Worm (Caenorhabditis elegans) whole organism, L1 larva: ENCODE results near the gene pfut-1.
A peak's percentile ranks its signal among the peaks of the same experiment; 100 is the strongest.

Experiments used
- Y116A8C.19 ChIP-seq: sonication (generic microtip); optimal IDR thresholded peaks from 2 replicates; lab custom pipeline; 2016; ENCODE audit warnings: missing compliant biosample characterization, missing genetic modification characterization, borderline replicate concordance
- aha-1 ChIP-seq: fragments of 150-350 bp; optimal IDR thresholded peaks from 2 replicates; lab custom pipeline; 2014; ENCODE audit warnings: missing biosample characterization, missing genetic modification characterization
- aly-2 ChIP-seq: fragments of 150-350 bp; optimal IDR thresholded peaks from 2 replicates; lab custom pipeline; 2014; ENCODE audit warnings: missing biosample characterization, missing genetic modification characterization
- blmp-1 ChIP-seq: fragments of 150-350 bp; optimal IDR thresholded peaks from 2 replicates; lab custom pipeline; 2014; ENCODE audit warnings: missing biosample characterization, missing genetic modification characterization
- ceh-8 ChIP-seq: fragments of 200-800 bp; sonication (Bioruptor generic); optimal IDR thresholded peaks from 2 replicates; lab custom pipeline; 2018; ENCODE audit warnings: mild to moderate bottlenecking, missing genetic modification characterization, moderate library complexity, missing compliant biosample characterization
- ceh-82 ChIP-seq, 3 experiments: fragments of 150-350 bp in 1 of 3; sonication (generic microtip) in 2 of 3; optimal IDR thresholded peaks; 2 replicates each; lab custom pipeline; 2014 to 2017; ENCODE audit warnings: missing biosample characterization in 3 of 3, missing genetic modification characterization in 3 of 3
- ceh-88 ChIP-seq: fragments of 200-800 bp; sonication (Bioruptor generic); IDR thresholded peaks from 2 replicates; pipeline ENCODE4 v1.3.6; 2022; ENCODE audit warnings: missing genetic modification characterization, missing compliant biosample characterization
- ceh-90 ChIP-seq: sonication (generic microtip); optimal IDR thresholded peaks from 2 replicates; lab custom pipeline; 2016; ENCODE audit warnings: missing genetic modification characterization, missing compliant biosample characterization
- dpl-1 ChIP-seq, 3 experiments: fragments of 150-350 bp in 2 of 3; sonication (generic microtip) in 1 of 3; optimal IDR thresholded peaks; 2 replicates each; lab custom pipeline; 2014 to 2017; ENCODE audit warnings: missing biosample characterization in 3 of 3, missing genetic modification characterization in 3 of 3, missing genetic modification reagents in 3 of 3
- efl-1 ChIP-seq, 4 experiments: fragments of 150-350 bp; optimal IDR thresholded peaks in 3 of 4; peaks in 1 of 4; 1 replicate in 1 of 4; 2 replicates in 3 of 4; lab custom pipeline; 2014; ENCODE audit warnings: missing biosample characterization in 2 of 4, missing genetic modification characterization in 2 of 4, missing genetic modification reagents in 2 of 4
- egl-13 ChIP-seq: sonication (generic microtip); optimal IDR thresholded peaks from 2 replicates; lab custom pipeline; 2016; ENCODE audit warnings: missing genotype, missing genetic modification reagents, missing genetic modification characterization, missing compliant biosample characterization
- elt-2 ChIP-seq: sonication (generic microtip); optimal IDR thresholded peaks from 2 replicates; lab custom pipeline; 2016; ENCODE audit warnings: missing genetic modification characterization, mild to moderate bottlenecking, inconsistent platforms, missing compliant biosample characterization, missing genetic modification reagents
- fkh-10 ChIP-seq: sonication (generic microtip); optimal IDR thresholded peaks from 2 replicates; lab custom pipeline; 2017; ENCODE audit warnings: missing biosample characterization, missing genetic modification reagents, missing genetic modification characterization
- fkh-8 ChIP-seq: sonication (generic microtip); optimal IDR thresholded peaks from 2 replicates; lab custom pipeline; 2016; ENCODE audit warnings: mild to moderate bottlenecking, missing genetic modification characterization, missing compliant biosample characterization
- grh-1 ChIP-seq: fragments of 200-800 bp; sonication (Bioruptor generic); IDR thresholded peaks from 2 replicates; pipeline ENCODE4 v1.3.6; 2022; ENCODE audit warnings: missing genetic modification reagents, missing genetic modification characterization, missing compliant biosample characterization
- hlh-4 ChIP-seq: sonication (generic microtip); optimal IDR thresholded peaks from 2 replicates; lab custom pipeline; 2016; ENCODE audit warnings: mild to moderate bottlenecking, missing genetic modification characterization, missing compliant biosample characterization
- lin-14 ChIP-seq: fragments of 200-800 bp; sonication (Bioruptor generic); optimal IDR thresholded peaks from 2 replicates; lab custom pipeline; 2018; ENCODE audit warnings: mild to moderate bottlenecking, missing genetic modification characterization, moderate library complexity, missing compliant biosample characterization
- lin-35 ChIP-seq, 2 experiments: fragments of 150-350 bp; optimal IDR thresholded peaks; 2 replicates each; lab custom pipeline; 2014; ENCODE audit warnings: missing biosample characterization in 2 of 2, missing genetic modification characterization in 2 of 2, missing genetic modification reagents in 2 of 2
- lin-39 ChIP-seq: fragments of 150-350 bp; optimal IDR thresholded peaks from 2 replicates; lab custom pipeline; 2014; ENCODE audit warnings: missing biosample characterization, missing genetic modification reagents, missing genetic modification characterization
- lir-3 ChIP-seq: sonication (generic microtip); optimal IDR thresholded peaks from 2 replicates; lab custom pipeline; 2016; ENCODE audit warnings: mild to moderate bottlenecking, missing genetic modification characterization, moderate library complexity, missing compliant biosample characterization; ENCODE audit not compliant: poor library complexity
- lsy-2 ChIP-seq, 2 experiments: fragments of 150-350 bp; optimal IDR thresholded peaks; 2 replicates each; lab custom pipeline; 2014; ENCODE audit warnings: missing biosample characterization in 2 of 2, missing genetic modification characterization in 2 of 2
- mab-9 ChIP-seq: fragments of 200-800 bp; sonication (Bioruptor generic); IDR thresholded peaks from 2 replicates; pipeline ENCODE4 v1.3.6; 2022; ENCODE audit warnings: missing genetic modification reagents, missing genetic modification characterization, missing compliant biosample characterization
- mdl-1 ChIP-seq, 2 experiments: fragments of 150-350 bp; optimal IDR thresholded peaks; 2 replicates each; lab custom pipeline; 2014 to 2017; ENCODE audit warnings: missing biosample characterization in 2 of 2, missing genetic modification characterization in 2 of 2, inconsistent platforms in 1 of 2
- mef-2 ChIP-seq: fragments of 150-350 bp; optimal IDR thresholded peaks from 2 replicates; lab custom pipeline; 2014; ENCODE audit warnings: missing biosample characterization, missing genetic modification characterization
- mep-1 ChIP-seq: fragments of 150-350 bp; optimal IDR thresholded peaks from 2 replicates; lab custom pipeline; 2014; ENCODE audit warnings: missing biosample characterization, missing genetic modification characterization
- nhr-19 ChIP-seq: fragments of 200-800 bp; sonication (Bioruptor generic); conservative IDR thresholded peaks from 2 replicates; pipeline ENCODE4 v1.3.6; 2022; ENCODE audit warnings: missing genetic modification characterization, missing compliant biosample characterization
- nhr-20 ChIP-seq: sonication (generic microtip); optimal IDR thresholded peaks from 2 replicates; lab custom pipeline; 2016; ENCODE audit warnings: mild to moderate bottlenecking, missing genetic modification characterization, missing compliant biosample characterization
- nhr-237 ChIP-seq: fragments of 150-350 bp; optimal IDR thresholded peaks from 2 replicates; lab custom pipeline; 2014; ENCODE audit warnings: missing biosample characterization, missing genetic modification characterization
- nhr-28 ChIP-seq: fragments of 150-350 bp; optimal IDR thresholded peaks from 2 replicates; lab custom pipeline; 2014; ENCODE audit warnings: missing biosample characterization, missing genetic modification characterization
- nhr-47 ChIP-seq: sonication (generic microtip); optimal IDR thresholded peaks from 2 replicates; lab custom pipeline; 2016; ENCODE audit warnings: mild to moderate bottlenecking, missing genetic modification characterization, moderate library complexity, missing compliant biosample characterization
- nhr-71 ChIP-seq: sonication (generic microtip); optimal IDR thresholded peaks from 2 replicates; lab custom pipeline; 2016; ENCODE audit warnings: mild to moderate bottlenecking, missing genetic modification characterization, moderate library complexity, missing compliant biosample characterization
- nhr-77 ChIP-seq: fragments of 150-350 bp; optimal IDR thresholded peaks from 2 replicates; lab custom pipeline; 2014; ENCODE audit warnings: missing biosample characterization, missing genetic modification characterization
- nhr-84 ChIP-seq: sonication (generic microtip); optimal IDR thresholded peaks from 2 replicates; lab custom pipeline; 2017; ENCODE audit warnings: missing biosample characterization, missing genetic modification characterization
- nhr-85 ChIP-seq: sonication (generic microtip); peaks from one replicate; lab custom pipeline; 2016; ENCODE audit warnings: missing genetic modification characterization, inconsistent platforms, missing compliant biosample characterization
- nhr-90 ChIP-seq: sonication (generic microtip); optimal IDR thresholded peaks from 2 replicates; lab custom pipeline; 2016; ENCODE audit warnings: mild to moderate bottlenecking, missing genetic modification characterization, missing compliant biosample characterization; ENCODE audit not compliant: poor library complexity
- pag-3 ChIP-seq: sonication (generic microtip); optimal IDR thresholded peaks from 2 replicates; lab custom pipeline; 2017; ENCODE audit warnings: missing genetic modification characterization, mild to moderate bottlenecking, missing compliant biosample characterization, antibody characterized with exemption, borderline replicate concordance; ENCODE audit not compliant: insufficient read depth
- pqm-1 ChIP-seq: sonication (generic microtip); optimal IDR thresholded peaks from 3 replicates; lab custom pipeline; 2017; ENCODE audit warnings: missing biosample characterization, missing genetic modification characterization
- rnt-1 ChIP-seq: sonication (generic microtip); optimal IDR thresholded peaks from 2 replicates; lab custom pipeline; 2016; ENCODE audit warnings: mild to moderate bottlenecking, missing genetic modification characterization, moderate library complexity, missing compliant biosample characterization
- snu-23 ChIP-seq: sonication (generic microtip); optimal IDR thresholded peaks from 2 replicates; lab custom pipeline; 2016; ENCODE audit warnings: missing genetic modification characterization, missing compliant biosample characterization
- swsn-7 ChIP-seq: sonication (generic microtip); optimal IDR thresholded peaks from 2 replicates; lab custom pipeline; 2016; ENCODE audit warnings: missing genetic modification characterization, missing compliant biosample characterization
- tbx-2 ChIP-seq: sonication (generic microtip); optimal IDR thresholded peaks from 2 replicates; lab custom pipeline; 2016; ENCODE audit warnings: missing genetic modification characterization, missing compliant biosample characterization
- unc-30 ChIP-seq: sonication (generic microtip); optimal IDR thresholded peaks from 2 replicates; lab custom pipeline; 2017; ENCODE audit warnings: missing biosample characterization, missing genetic modification characterization
- unc-62 ChIP-seq: fragments of 150-350 bp; optimal IDR thresholded peaks from 2 replicates; lab custom pipeline; 2014; ENCODE audit warnings: missing biosample characterization, missing genetic modification reagents, missing genetic modification characterization
- unc-86 ChIP-seq: sonication (generic microtip); optimal IDR thresholded peaks from 2 replicates; lab custom pipeline; 2016; ENCODE audit warnings: missing genetic modification characterization, missing compliant biosample characterization
- unc-98 ChIP-seq: fragments of 200-800 bp; sonication (Bioruptor generic); IDR thresholded peaks from 2 replicates; pipeline ENCODE4 v1.3.6; 2022; ENCODE audit warnings: missing genetic modification characterization, missing compliant biosample characterization
- xbp-1 ChIP-seq: sonication (generic microtip); optimal IDR thresholded peaks from 2 replicates; lab custom pipeline; 2016; ENCODE audit warnings: missing genetic modification characterization, missing compliant biosample characterization
- ztf-11 ChIP-seq, 2 experiments: sonication (generic microtip); optimal IDR thresholded peaks; 2 replicates each; lab custom pipeline; 2016 to 2017; ENCODE audit warnings: missing genetic modification characterization in 2 of 2, missing biosample characterization in 1 of 2, missing compliant biosample characterization in 1 of 2
- ztf-4 ChIP-seq: fragments of 150-350 bp; optimal IDR thresholded peaks from 2 replicates; lab custom pipeline; 2014; ENCODE audit warnings: missing biosample characterization, missing genetic modification characterization

Gene pfut-1

ce11 chrX:3165569-3165968 lies at the start of gene pfut-1:
Gene pfut-1 (plus strand): TSS chrX:3165826.
- peak; percentile 23 for TF ChIP-seq elt-2 (tag; lab: Kevin White, UChicago)
- no peak for TF ChIP-seq efl-1 (optimal IDR thresholded peaks at IDR 0.05; lab: Kevin White, UChicago)
- TF ChIP-seq efl-1 (GFP tag; optimal IDR thresholded peaks at IDR 0.05 in 1 of 2; lab: Kevin White, UChicago), result no peak

ce11 chrX:3116033-3116876 lies 49.4 kb upstream of the pfut-1 start, which contains the start of gene mai-1:
Gene mai-1 (minus strand): TSS chrX:3116589.
- no peak for TF ChIP-seq lin-39 (tag; lab: Kevin White, UChicago)
- TF ChIP-seq egl-13 (tag; lab: Kevin White, UChicago), result peak; percentile 36
- peak; percentile 95 for TF ChIP-seq aha-1 (tag; lab: Kevin White, UChicago)
- peak; percentile 94 for TF ChIP-seq pag-3 (tag; lab: Kevin White, UChicago)
- TF ChIP-seq pqm-1, result no peak
- no peak for TF ChIP-seq unc-98 (GFP tag; lab: Robert Waterston, UW)
- peak; percentile 31 for TF ChIP-seq nhr-85 (tag; lab: Kevin White, UChicago)
- no peak for TF ChIP-seq ceh-8 (GFP tag; lab: Kevin White, UChicago)
- TF ChIP-seq nhr-28 (tag; lab: Kevin White, UChicago), result no peak
- TF ChIP-seq unc-62 (GFP tag; lab: Kevin White, UChicago), result no peak
- no peak for TF ChIP-seq nhr-77 (tag; lab: Kevin White, UChicago)
- peak; percentile 35 for TF ChIP-seq fkh-8 (tag; lab: Kevin White, UChicago)
- peak; percentile 54 for TF ChIP-seq tbx-2 (tag; lab: Kevin White, UChicago)
- peak; percentile 65 for TF ChIP-seq nhr-19 (GFP tag; lab: Robert Waterston, UW)
- peak; percentile 15 for TF ChIP-seq nhr-90 (tag; lab: Kevin White, UChicago)
- peak; percentile 70 for TF ChIP-seq nhr-71
- peak in 1 of 2 experiments; percentile 12 for TF ChIP-seq lsy-2 (tag; optimal IDR thresholded peaks at IDR 0.05; lab: Kevin White, UChicago)
- peak; percentile 60 for TF ChIP-seq fkh-10 (GFP tag; lab: Kevin White, UChicago)
- peak; percentile 65 for TF ChIP-seq swsn-7 (tag; lab: Kevin White, UChicago)
- TF ChIP-seq mab-9 (GFP tag; lab: Robert Waterston, UW), result peak; percentile 57; the same call in 1 of the 2 replicates
- no peak for TF ChIP-seq hlh-4
- TF ChIP-seq ztf-11 (tag; optimal IDR thresholded peaks at IDR 0.05; lab: Kevin White, UChicago), result peak in 1 of 2 experiments; percentile 14
- TF ChIP-seq ceh-88 (GFP tag; lab: Robert Waterston, UW), result peak; percentile 42; the same call in 1 of the 2 replicates
- TF ChIP-seq lir-3, result peak; percentile 24
- peak; percentile 38 for TF ChIP-seq unc-86
- peak; percentile 30 for TF ChIP-seq mep-1 (tag; lab: Kevin White, UChicago)
- TF ChIP-seq rnt-1, result peak; percentile 60
- TF ChIP-seq nhr-20 (tag; lab: Kevin White, UChicago), result peak; percentile 21
- no peak for TF ChIP-seq grh-1
- TF ChIP-seq nhr-84 (tag; lab: Kevin White, UChicago), result no peak
- no peak for TF ChIP-seq nhr-237 (tag; lab: Kevin White, UChicago)
- TF ChIP-seq ceh-90 (tag; lab: Kevin White, UChicago), result no peak
- no peak for TF ChIP-seq unc-30
- no peak for TF ChIP-seq blmp-1 (tag; lab: Kevin White, UChicago)
- peak; percentile 20 for TF ChIP-seq mef-2 (tag; lab: Kevin White, UChicago)
- TF ChIP-seq mdl-1 (tag; optimal IDR thresholded peaks at IDR 0.05; lab: Kevin White, UChicago), result peak in 1 of 2 experiments; percentile 24
- peak; percentile 57 for TF ChIP-seq nhr-47 (tag; lab: Kevin White, UChicago)
- TF ChIP-seq dpl-1 (GFP tag; optimal IDR thresholded peaks at IDR 0.05; lab: Kevin White, UChicago), result no peak
- TF ChIP-seq xbp-1, result peak; percentile 42
- peak; percentile 22 to 32 for TF ChIP-seq lin-35 (GFP tag; optimal IDR thresholded peaks at IDR 0.05; lab: Kevin White, UChicago)
- peak; percentile 50 for TF ChIP-seq ztf-4 (tag; lab: Kevin White, UChicago)
- TF ChIP-seq lin-14 (GFP tag; lab: Kevin White, UChicago), result peak; percentile 86
- TF ChIP-seq aly-2 (tag; lab: Kevin White, UChicago), result no peak
- TF ChIP-seq snu-23 (GFP tag; lab: Kevin White, UChicago), result peak; percentile 57
- no peak for TF ChIP-seq Y116A8C.19 (tag; lab: Kevin White, UChicago)
- TF ChIP-seq ceh-82 (tag; optimal IDR thresholded peaks at IDR 0.05; lab: Kevin White, UChicago), result peak; percentile 20 to 73 (median 23)
